Worm (Caenorhabditis elegans) whole organism, L3 larva: Measurements from ENCODE around the gene F13E9.9.

Experiments
- R02D3.7 ChIP-seq: fragments of 150-350 bp; optimal IDR thresholded peaks from 2 replicates; lab custom pipeline; 2014; ENCODE audit warnings: missing biosample characterization, missing genetic modification characterization
- ZK546.5 ChIP-seq: sonication (generic microtip); optimal IDR thresholded peaks from 2 replicates; lab custom pipeline; 2017; ENCODE audit warnings: missing biosample characterization, missing genetic modification characterization
- aly-2 ChIP-seq: fragments of 150-350 bp; optimal IDR thresholded peaks from 2 replicates; lab custom pipeline; 2014; ENCODE audit warnings: missing biosample characterization, missing genetic modification characterization
- ama-1 ChIP-seq: fragments of 150-350 bp; optimal IDR thresholded peaks from 2 replicates; lab custom pipeline; 2018
- ceh-28 ChIP-seq: fragments of 150-350 bp; optimal IDR thresholded peaks from 2 replicates; lab custom pipeline; 2014; ENCODE audit warnings: missing biosample characterization, missing genetic modification reagents, missing genetic modification characterization
- ceh-9 ChIP-seq: sonication (generic microtip); optimal IDR thresholded peaks from 2 replicates; lab custom pipeline; 2018; ENCODE audit warnings: missing biosample characterization, missing genetic modification characterization
- daf-12 ChIP-seq: fragments of 150-350 bp; optimal IDR thresholded peaks from 2 replicates; lab custom pipeline; 2014; ENCODE audit warnings: missing biosample characterization, missing genetic modification reagents, missing genetic modification characterization
- egl-27 ChIP-seq: sonication (generic microtip); optimal IDR thresholded peaks from 4 replicates; lab custom pipeline; 2017; ENCODE audit warnings: missing biosample characterization, missing genetic modification reagents, missing genetic modification characterization
- egl-5 ChIP-seq: fragments of 150-350 bp; optimal IDR thresholded peaks from 2 replicates; lab custom pipeline; 2017; ENCODE audit warnings: missing biosample characterization, missing genetic modification reagents, missing genetic modification characterization, inconsistent platforms
- elt-1 ChIP-seq: fragments of 150-350 bp; optimal IDR thresholded peaks from 2 replicates; lab custom pipeline; 2014; ENCODE audit warnings: missing biosample characterization, missing genetic modification characterization
- elt-2 ChIP-seq: sonication (generic microtip); optimal IDR thresholded peaks from 2 replicates; lab custom pipeline; 2016; ENCODE audit warnings: missing genetic modification reagents, mild to moderate bottlenecking, missing genetic modification characterization, missing compliant biosample characterization
- elt-3 ChIP-seq, 3 experiments: fragments of 150-350 bp in 1 of 3; sonication (generic microtip) in 2 of 3; optimal IDR thresholded peaks; 2 replicates in 2 of 3; 4 replicates in 1 of 3; lab custom pipeline; 2014 to 2017; ENCODE audit warnings: missing biosample characterization in 3 of 3, missing genetic modification characterization in 3 of 3
- eor-1 ChIP-seq, 2 experiments: fragments of 150-350 bp; optimal IDR thresholded peaks; 2 replicates each; lab custom pipeline; 2014 to 2018; ENCODE audit warnings: missing biosample characterization in 2 of 2, missing genetic modification characterization in 2 of 2
- fkh-10 ChIP-seq: sonication (generic microtip); optimal IDR thresholded peaks from 2 replicates; lab custom pipeline; 2017; ENCODE audit warnings: missing biosample characterization, missing genetic modification reagents, missing genetic modification characterization
- fkh-2 ChIP-seq: fragments of 150-350 bp; optimal IDR thresholded peaks from 2 replicates; lab custom pipeline; 2014; ENCODE audit warnings: missing biosample characterization, missing genetic modification reagents, missing genetic modification characterization
- hmg-11 ChIP-seq: sonication (generic microtip); optimal IDR thresholded peaks from 2 replicates; lab custom pipeline; 2016; ENCODE audit warnings: missing genetic modification characterization, missing compliant biosample characterization
- lin-15B ChIP-seq: fragments of 150-350 bp; optimal IDR thresholded peaks from 2 replicates; lab custom pipeline; 2014; ENCODE audit warnings: missing biosample characterization, missing genetic modification characterization
- lin-39 ChIP-seq: fragments of 150-350 bp; optimal IDR thresholded peaks from 2 replicates; lab custom pipeline; 2018; ENCODE audit warnings: missing biosample characterization, missing genetic modification reagents, missing genetic modification characterization
- lsy-12 ChIP-seq: sonication (generic microtip); optimal IDR thresholded peaks from 2 replicates; lab custom pipeline; 2016; ENCODE audit warnings: mild to moderate bottlenecking, missing genetic modification characterization, missing compliant biosample characterization
- mdl-1 ChIP-seq: fragments of 150-350 bp; optimal IDR thresholded peaks from 2 replicates; lab custom pipeline; 2014; ENCODE audit warnings: missing biosample characterization, missing genetic modification characterization
- mml-1 ChIP-seq: fragments of 150-350 bp; sonication (generic microtip); optimal IDR thresholded peaks from 3 replicates; lab custom pipeline; 2014; ENCODE audit warnings: missing biosample characterization, missing genetic modification characterization
- nfya-1 ChIP-seq: sonication (generic microtip); optimal IDR thresholded peaks from 2 replicates; lab custom pipeline; 2017; ENCODE audit warnings: missing genetic modification characterization, mild to moderate bottlenecking, missing compliant biosample characterization, antibody characterized with exemption, moderate library complexity; ENCODE audit not compliant: insufficient read depth
- nhr-12 ChIP-seq: fragments of 150-350 bp; optimal IDR thresholded peaks from 2 replicates; lab custom pipeline; 2014; ENCODE audit warnings: missing biosample characterization, missing genetic modification characterization
- nhr-23 ChIP-seq: fragments of 150-350 bp; optimal IDR thresholded peaks from 2 replicates; lab custom pipeline; 2014; ENCODE audit warnings: missing biosample characterization, missing genetic modification reagents, missing genetic modification characterization
- nhr-237 ChIP-seq: fragments of 150-350 bp; optimal IDR thresholded peaks from 2 replicates; lab custom pipeline; 2014; ENCODE audit warnings: missing biosample characterization, missing genetic modification characterization
- nhr-25 ChIP-seq: sonication (generic microtip); optimal IDR thresholded peaks from 2 replicates; lab custom pipeline; 2017; ENCODE audit warnings: missing biosample characterization, missing genetic modification characterization
- nhr-43 ChIP-seq: sonication (generic microtip); optimal IDR thresholded peaks from 2 replicates; lab custom pipeline; 2016; ENCODE audit warnings: mild to moderate bottlenecking, missing genetic modification characterization, missing compliant biosample characterization; ENCODE audit not compliant: poor library complexity, severe bottlenecking
- nhr-67 ChIP-seq: fragments of 150-350 bp; optimal IDR thresholded peaks from 2 replicates; lab custom pipeline; 2014; ENCODE audit warnings: missing biosample characterization, missing genetic modification characterization
- nhr-77 ChIP-seq: fragments of 150-350 bp; optimal IDR thresholded peaks from 2 replicates; lab custom pipeline; 2014; ENCODE audit warnings: missing biosample characterization, missing genetic modification characterization
- pha-4 ChIP-seq: fragments of 150-350 bp; optimal IDR thresholded peaks from 2 replicates; lab custom pipeline; 2014; ENCODE audit warnings: missing biosample characterization, missing genetic modification reagents, missing genetic modification characterization
- pqm-1 ChIP-seq: fragments of 150-350 bp; optimal IDR thresholded peaks from 2 replicates; lab custom pipeline; 2017; ENCODE audit warnings: missing biosample characterization, missing genetic modification characterization, inconsistent platforms
- sea-2 ChIP-seq: fragments of 150-350 bp; sonication (generic microtip); optimal IDR thresholded peaks from 4 replicates; lab custom pipeline; 2014; ENCODE audit warnings: missing biosample characterization, missing genetic modification reagents, missing genetic modification characterization
- skn-1 ChIP-seq: fragments of 150-350 bp; optimal IDR thresholded peaks from 2 replicates; lab custom pipeline; 2014; ENCODE audit warnings: missing biosample characterization, missing genetic modification characterization
- snpc-4 ChIP-seq: fragments of 150-350 bp; optimal IDR thresholded peaks from 2 replicates; lab custom pipeline; 2014; ENCODE audit warnings: missing biosample characterization, missing genetic modification characterization
- tbx-2 ChIP-seq: sonication (generic microtip); optimal IDR thresholded peaks from 2 replicates; lab custom pipeline; 2016; ENCODE audit warnings: mild to moderate bottlenecking, missing genetic modification characterization, missing compliant biosample characterization
- unc-39 ChIP-seq: sonication (generic microtip); optimal IDR thresholded peaks from 4 replicates; lab custom pipeline; 2017; ENCODE audit warnings: missing biosample characterization, missing genetic modification characterization
- unc-62 ChIP-seq: fragments of 150-350 bp; sonication (generic microtip); optimal IDR thresholded peaks from 4 replicates; lab custom pipeline; 2014; ENCODE audit warnings: missing biosample characterization, missing genetic modification reagents, missing genetic modification characterization
- zag-1 ChIP-seq: fragments of 150-350 bp; optimal IDR thresholded peaks from 2 replicates; lab custom pipeline; 2014; ENCODE audit warnings: missing biosample characterization, missing genetic modification characterization
- ztf-4 ChIP-seq: fragments of 150-350 bp; optimal IDR thresholded peaks from 2 replicates; lab custom pipeline; 2014; ENCODE audit warnings: missing biosample characterization, missing genetic modification characterization

F13E9.9 gene

DNA sequence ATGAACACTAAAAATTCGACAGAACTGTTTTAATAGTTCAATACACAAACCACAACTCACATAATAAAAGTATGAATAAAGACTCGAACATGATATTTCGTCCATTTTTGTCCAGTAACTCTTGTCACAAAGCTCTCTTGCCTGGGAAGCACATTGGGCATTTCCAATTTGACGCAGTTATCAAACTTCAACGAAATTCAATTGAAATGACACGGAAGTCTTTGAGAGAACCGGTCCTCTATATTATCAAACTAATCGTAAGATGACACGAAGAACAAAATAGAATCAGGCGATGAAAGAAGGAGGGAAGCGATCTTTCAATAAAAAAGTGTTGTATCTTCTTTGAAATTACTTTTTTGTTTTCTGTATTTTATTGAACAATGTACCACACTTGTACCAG, 43.9 kb downstream of the F13E9.9 start, which contains the start of gene T11G6.3:
Gene T11G6.3, minus strand, starts transcription at position 189 of the 400 bp plus-strand sequence.
- no peak for TF ChIP-seq nhr-12
- no peak for TF ChIP-seq lin-39 (tag; lab: Kevin White, UChicago)
- no peak for TF ChIP-seq unc-39 (tag; lab: Kevin White, UChicago)
- TF ChIP-seq lin-15B (tag; lab: Kevin White, UChicago): no peak
- TF ChIP-seq nhr-43 (tag; lab: Kevin White, UChicago): no peak
- TF ChIP-seq aly-2 (tag; lab: Kevin White, UChicago): no peak
- TF ChIP-seq pqm-1 (tag; lab: Kevin White, UChicago): no peak

DNA sequence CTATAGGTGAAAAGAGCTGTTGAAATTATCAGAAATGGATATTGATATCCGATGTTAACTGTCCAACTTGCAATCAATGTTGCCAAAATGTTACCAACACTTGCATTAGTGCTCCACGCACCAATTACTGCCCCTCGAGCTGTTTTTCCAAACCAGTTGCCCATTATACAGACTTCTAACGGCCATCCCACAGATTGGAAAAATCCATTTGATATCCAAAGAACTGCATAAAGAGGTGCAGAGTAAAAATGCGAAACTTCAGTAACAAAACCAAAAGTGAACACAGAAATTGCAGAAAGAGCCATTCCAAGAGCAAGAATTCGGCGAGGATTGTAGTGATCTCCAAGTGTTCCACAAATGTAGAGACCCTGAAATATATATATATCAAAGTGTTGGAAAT, 44.9 kb downstream of the F13E9.9 start:
- no peak for TF ChIP-seq nhr-12

- TF ChIP-seq elt-2 (tag; lab: Kevin White, UChicago): no peak
- TF ChIP-seq ceh-9: no peak
- TF ChIP-seq nhr-43 (tag; lab: Kevin White, UChicago): no peak
- no peak for TF ChIP-seq pqm-1 (tag; lab: Kevin White, UChicago)
- TF ChIP-seq pha-4 (tag; lab: Kevin White, UChicago): peak; percentile 53
- TF ChIP-seq unc-39 (tag; lab: Kevin White, UChicago): no peak
- TF ChIP-seq R02D3.7 (tag; lab: Kevin White, UChicago): no peak
- TF ChIP-seq ZK546.5 (tag; lab: Kevin White, UChicago): no peak
- peak; percentile 37 for TF ChIP-seq nfya-1 (tag; lab: Kevin White, UChicago)
- TF ChIP-seq egl-5 (tag; lab: Kevin White, UChicago): no peak
- no peak for TF ChIP-seq egl-27 (tag; lab: Kevin White, UChicago)
- TF ChIP-seq tbx-2 (tag; lab: Kevin White, UChicago): no peak
- no peak for TF ChIP-seq eor-1 (tag; optimal IDR thresholded peaks at IDR 0.05; lab: Kevin White, UChicago)
- peak; percentile 7 for TF ChIP-seq hmg-11 (tag; lab: Kevin White, UChicago)
- TF ChIP-seq lin-15B (tag; lab: Kevin White, UChicago): no peak
- no peak for TF ChIP-seq nhr-237 (tag; lab: Kevin White, UChicago)
- TF ChIP-seq lsy-12 (tag; lab: Kevin White, UChicago): no peak
- peak; percentile 14 for TF ChIP-seq nhr-23
- TF ChIP-seq fkh-2 (tag; lab: Kevin White, UChicago): no peak
- TF ChIP-seq ama-1: no peak
- no peak for TF ChIP-seq nhr-67 (tag; lab: Kevin White, UChicago)
- TF ChIP-seq unc-62: no peak
- no peak for TF ChIP-seq ztf-4 (tag; lab: Kevin White, UChicago)
- peak; percentile 31 for TF ChIP-seq nhr-25 (tag; lab: Kevin White, UChicago)
- TF ChIP-seq lin-39 (tag; lab: Kevin White, UChicago): no peak
Observed at ce11 chrIV:10852403-10852802, 46.6 kb downstream of the F13E9.9 start.

ce11 chrIV:10851833-10852232, 47.2 kb downstream of the F13E9.9 start, which contains the start of gene T11G6.4:
Gene T11G6.4, minus strand, starts transcription at chrIV:10851933.
- TF ChIP-seq nhr-67 (tag; lab: Kevin White, UChicago): no peak
- TF ChIP-seq daf-12 (tag; lab: Kevin White, UChicago): no peak
- no peak for TF ChIP-seq mml-1 (tag; lab: Kevin White, UChicago)
- no peak for TF ChIP-seq unc-62

DNA sequence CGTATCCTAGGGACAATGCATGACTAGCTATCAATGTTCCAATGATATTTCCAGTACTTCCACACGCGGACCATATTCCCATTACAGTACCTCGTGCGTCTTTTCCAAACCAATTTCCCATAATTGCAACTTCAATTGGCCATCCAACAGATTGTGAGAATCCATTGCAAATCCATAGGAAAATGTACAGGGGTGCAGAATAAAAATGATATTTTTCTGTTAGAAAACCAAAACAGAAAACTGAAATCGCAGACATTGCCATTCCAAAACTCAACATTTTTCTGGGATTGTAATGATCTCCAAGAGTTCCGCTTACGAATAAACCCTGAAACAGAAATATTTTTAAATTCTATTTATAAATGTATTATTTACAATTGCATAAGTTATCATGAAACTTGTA, 47.9 kb downstream of the F13E9.9 start:
- TF ChIP-seq snpc-4 (no peak), nhr-67 (tag; lab: Kevin White, UChicago) (no peak), sea-2 (GFP tag; lab: Kevin White, UChicago) (no peak), nhr-237 (tag; lab: Kevin White, UChicago) (no peak), lin-15B (tag; lab: Kevin White, UChicago) (no peak), egl-27 (tag; lab: Kevin White, UChicago) (no peak), nhr-23 (no peak), elt-3 (tag; optimal IDR thresholded peaks at IDR 0.05; lab: Kevin White, UChicago) (no peak), elt-1 (tag; lab: Kevin White, UChicago) (no peak), nhr-77 (tag; lab: Kevin White, UChicago) (no peak), zag-1 (tag; lab: Kevin White, UChicago) (no peak), fkh-10 (no peak), skn-1 (tag; lab: Kevin White, UChicago) (no peak), ceh-9 (no peak), nhr-25 (tag; lab: Kevin White, UChicago) (no peak), pha-4 (tag; lab: Kevin White, UChicago) (no peak), eor-1 (tag; optimal IDR thresholded peaks at IDR 0.05; lab: Kevin White, UChicago) (no peak), ceh-28 (tag; lab: Kevin White, UChicago) (no peak), nhr-43 (tag; lab: Kevin White, UChicago) (no peak), mdl-1 (tag; lab: Kevin White, UChicago) (no peak)
